Worm (Caenorhabditis elegans): ENCODE data around the gene F32E10.5.

ce11 chrIV:7549844-7550243, 28.3 kb downstream of the F32E10.5 start:
- TF ChIP-seq nhr-11 (tag; optimal IDR thresholded peaks at IDR 0.05) (no peak), sox-4 (tag; optimal IDR thresholded peaks at IDR 0.05) (no peak), pag-3 (tag; optimal IDR thresholded peaks at IDR 0.05; ENCODE audit: borderline replicate concordance) (no peak), ceh-30 (tag; optimal IDR thresholded peaks at IDR 0.05) (no peak), ceh-14 (tag; optimal IDR thresholded peaks at IDR 0.05) (no peak), fkh-10 (GFP tag; optimal IDR thresholded peaks at IDR 0.05) (no peak), fkh-6 (tag; optimal IDR thresholded peaks at IDR 0.05) (no peak), pha-4 (tag; optimal IDR thresholded peaks at IDR 0.05) (no peak)
